Fruit fly (Drosophila melanogaster): ENCODE measurements around the gene CG43731.

CG43731 gene

dm6 chr2L:19135955-19136677 is 34.3 kb downstream of the CG43731 start (continued):
- TF ChIP-seq CG10631 (GFP tag; optimal IDR thresholded peaks at IDR 0.05) (peak; percentile 85), fd85E (GFP tag; optimal IDR thresholded peaks at IDR 0.05) (peak; percentile 12), CG7368 (GFP tag; optimal IDR thresholded peaks at IDR 0.05) (peak; percentile 61), fkh (GFP tag; optimal IDR thresholded peaks at IDR 0.05) (no peak), CG1621 (tag; optimal IDR thresholded peaks at IDR 0.05) (peak; percentile 80), ss (GFP tag; optimal IDR thresholded peaks at IDR 0.05) (peak; percentile 32 to 57), Ets96B (tag; optimal IDR thresholded peaks at IDR 0.05) (peak; percentile 94), CG8319 (GFP tag; optimal IDR thresholded peaks at IDR 0.05) (peak; percentile 55), CG8632 (GFP tag; optimal IDR thresholded peaks at IDR 0.05) (peak; percentile 85)

- TF ChIP-seq Lpt (GFP tag; optimal IDR thresholded peaks at IDR 0.05) (peak; percentile 81), fd85E (GFP tag; optimal IDR thresholded peaks at IDR 0.05) (peak; percentile 56), CG6163 (GFP tag; IDR thresholded peaks at IDR 0.05) (peak; percentile 87), vri (GFP tag; optimal IDR thresholded peaks at IDR 0.05) (peak; percentile 88), CG8319 (GFP tag; optimal IDR thresholded peaks at IDR 0.05) (peak; percentile 91), svp (GFP tag) (peak; percentile 97), pdm3 (GFP tag; optimal IDR thresholded peaks at IDR 0.05) (peak; percentile 91), Eip75B (GFP tag; optimal IDR thresholded peaks at IDR 0.05) (peak; percentile 88), CG11762 (GFP tag; optimal IDR thresholded peaks at IDR 0.05; ENCODE audit: insufficient read depth) (peak; percentile 90), Eip78C (GFP tag) (peak; percentile 99), Eip93F (GFP tag; optimal IDR thresholded peaks at IDR 0.05) (peak; percentile 44), Ets21C (GFP tag; optimal IDR thresholded peaks at IDR 0.05) (peak; percentile 89), Hr4 (GFP tag; optimal IDR thresholded peaks at IDR 0.05) (peak; percentile 68), Blimp-1 (GFP tag; optimal IDR thresholded peaks at IDR 0.05) (peak; percentile 67), net (GFP tag; optimal IDR thresholded peaks at IDR 0.05) (peak; percentile 87), CG32006 (GFP tag; optimal IDR thresholded peaks at IDR 0.05) (peak; percentile 80), dsx (GFP tag; optimal IDR thresholded peaks at IDR 0.05; ENCODE audit: poor library complexity, severe bottlenecking) (peak; percentile 92), CG9139 (GFP tag; optimal IDR thresholded peaks at IDR 0.05) (peak; percentile 89), achi (GFP tag; optimal IDR thresholded peaks at IDR 0.05) (peak; percentile 92), fkh (GFP tag; optimal IDR thresholded peaks at IDR 0.05) (no peak), CG31627 (GFP tag; optimal IDR thresholded peaks at IDR 0.05) (peak; percentile 93), CG16779 (tag; optimal IDR thresholded peaks at IDR 0.05) (peak; percentile 78), Hr39 (GFP tag; optimal IDR thresholded peaks at IDR 0.05) (peak; percentile 93), Met (GFP tag; optimal IDR thresholded peaks at IDR 0.05) (peak; percentile 94), CG7368 (GFP tag; optimal IDR thresholded peaks at IDR 0.05) (peak; percentile 90), OdsH (GFP tag; optimal IDR thresholded peaks at IDR 0.05) (peak; percentile 95), CG34406 (GFP tag; optimal IDR thresholded peaks at IDR 0.05) (peak; percentile 92), CG10669 (GFP tag; optimal IDR thresholded peaks at IDR 0.05) (peak; percentile 95), CG6792 (GFP tag; optimal IDR thresholded peaks at IDR 0.05) (peak; percentile 93), CG8119 (GFP tag; IDR thresholded peaks at IDR 0.05) (peak; percentile 84), CG1621 (tag; optimal IDR thresholded peaks at IDR 0.05) (peak; percentile 91), spab (GFP tag; optimal IDR thresholded peaks at IDR 0.05) (peak; percentile 96), fd59A (GFP tag; optimal IDR thresholded peaks at IDR 0.05) (peak; percentile 96), eg (GFP tag; IDR thresholded peaks at IDR 0.05) (peak; percentile 49; the same call in 2 of the 3 replicates), salr (GFP tag; optimal IDR thresholded peaks at IDR 0.05) (peak; percentile 88 to 90), CG11902 (GFP tag; optimal IDR thresholded peaks at IDR 0.05) (peak; percentile 88), ss (GFP tag; optimal IDR thresholded peaks at IDR 0.05) (peak; percentile 93 to 95), CG3919 (GFP tag; optimal IDR thresholded peaks at IDR 0.05) (peak; percentile 96), dac (GFP tag; optimal IDR thresholded peaks at IDR 0.05) (peak; percentile 51), Smox (GFP tag; optimal IDR thresholded peaks at IDR 0.05) (peak; percentile 93), CG10631 (GFP tag; optimal IDR thresholded peaks at IDR 0.05) (peak; percentile 95), Sox15 (GFP tag; optimal IDR thresholded peaks at IDR 0.05) (peak; percentile 85), Gug (GFP tag; IDR thresholded peaks at IDR 0.05) (peak; percentile 65), cyc (GFP tag; optimal IDR thresholded peaks at IDR 0.05) (peak; percentile 93), topi (GFP tag; optimal IDR thresholded peaks at IDR 0.05) (peak; percentile 94), CG8632 (GFP tag; optimal IDR thresholded peaks at IDR 0.05) (peak; percentile 90), Ets96B (tag; optimal IDR thresholded peaks at IDR 0.05) (peak; percentile 97)
These were observed 34.9 kb downstream of the CG43731 start for dm6 chr2L:19136735-19137134.
